Worm (Caenorhabditis elegans) whole organism, early embryonic: ENCODE results near the gene valv-1.

Experiments
- B0310.2 ChIP-seq: sonication (generic microtip); optimal IDR thresholded peaks from 2 replicates; lab custom pipeline; 2016; ENCODE audit warnings: mild to moderate bottlenecking, missing genetic modification characterization, missing compliant biosample characterization
- F13C5.2 ChIP-seq: sonication (generic microtip); optimal IDR thresholded peaks from 2 replicates; lab custom pipeline; 2017; ENCODE audit warnings: mild to moderate bottlenecking, missing genetic modification characterization, inconsistent platforms, missing compliant biosample characterization
- aly-1 ChIP-seq: sonication (generic microtip); optimal IDR thresholded peaks from 2 replicates; lab custom pipeline; 2016; ENCODE audit warnings: missing genetic modification characterization, missing compliant biosample characterization
- ama-1 ChIP-seq: fragments of 150-350 bp; optimal IDR thresholded peaks from 2 replicates; lab custom pipeline; 2014
- ceh-13 ChIP-seq: fragments of 200-800 bp; sonication (Bioruptor generic); optimal IDR thresholded peaks from 2 replicates; lab custom pipeline; 2018; ENCODE audit warnings: mild to moderate bottlenecking, missing genetic modification characterization, missing compliant biosample characterization
- ceh-36 ChIP-seq: sonication (generic microtip); optimal IDR thresholded peaks from 2 replicates; lab custom pipeline; 2016; ENCODE audit warnings: missing genetic modification characterization, inconsistent platforms, missing compliant biosample characterization
- ets-7 ChIP-seq: sonication (generic microtip); optimal IDR thresholded peaks from 2 replicates; lab custom pipeline; 2016; ENCODE audit warnings: missing genotype, missing genetic modification characterization, missing compliant biosample characterization
- flt-1 ChIP-seq: fragments of 200-800 bp; sonication (Bioruptor generic); IDR thresholded peaks from 2 replicates; pipeline ENCODE4 v1.3.6; 2022; ENCODE audit warnings: missing genetic modification characterization, missing compliant biosample characterization
- hmbx-1 ChIP-seq: sonication (generic microtip); optimal IDR thresholded peaks from 2 replicates; lab custom pipeline; 2016; ENCODE audit warnings: mild to moderate bottlenecking, missing genetic modification characterization, missing compliant biosample characterization
- hmg-4 ChIP-seq: fragments of 200-800 bp; sonication (Bioruptor generic); optimal IDR thresholded peaks from 2 replicates; lab custom pipeline; 2018; ENCODE audit warnings: mild to moderate bottlenecking, missing genetic modification characterization, missing compliant biosample characterization
- hnd-1 ChIP-seq: sonication (generic microtip); optimal IDR thresholded peaks from 2 replicates; lab custom pipeline; 2016; ENCODE audit warnings: missing genetic modification characterization, missing compliant biosample characterization
- pes-1 ChIP-seq: fragments of 200-800 bp; sonication (Bioruptor generic); IDR thresholded peaks from 2 replicates; pipeline ENCODE4 v1.3.6; 2022; ENCODE audit warnings: missing genetic modification reagents, missing genetic modification characterization, missing compliant biosample characterization
- scrt-1 ChIP-seq: fragments of 200-800 bp; sonication (Bioruptor generic); IDR thresholded peaks from 2 replicates; pipeline ENCODE4 v1.3.6; 2022; ENCODE audit warnings: missing genetic modification characterization, missing compliant biosample characterization
- sea-1 ChIP-seq: fragments of 200-800 bp; sonication (Bioruptor generic); conservative IDR thresholded peaks from 2 replicates; pipeline ENCODE4 v1.3.6; 2022; ENCODE audit warnings: missing genetic modification characterization, missing compliant biosample characterization
- tbx-11 ChIP-seq: fragments of 200-800 bp; sonication (Bioruptor generic); IDR thresholded peaks from 2 replicates; pipeline ENCODE4 v1.3.6; 2022; ENCODE audit warnings: missing genetic modification characterization, missing compliant biosample characterization
- tbx-37 ChIP-seq: fragments of 200-800 bp; sonication (Bioruptor generic); conservative IDR thresholded peaks from 2 replicates; pipeline ENCODE4 v1.3.6; 2022; ENCODE audit warnings: missing genetic modification reagents, missing genetic modification characterization, missing compliant biosample characterization
- tra-4 ChIP-seq: sonication (generic microtip); optimal IDR thresholded peaks from 2 replicates; lab custom pipeline; 2017; ENCODE audit warnings: missing genetic modification characterization, missing compliant biosample characterization

Gene valv-1

ce11 chrIV:7468638-7469037 is 23.5 kb upstream of the valv-1 start:
- TF ChIP-seq hmg-4 (GFP tag; lab: Kevin White, UChicago) (no peak), ceh-13 (no peak), flt-1 (GFP tag; lab: Robert Waterston, UW) (no peak), ama-1 (lab: Kevin White, UChicago) (no peak), pes-1 (GFP tag; lab: Robert Waterston, UW) (no peak), scrt-1 (GFP tag; lab: Robert Waterston, UW) (no peak), tra-4 (no peak), F13C5.2 (tag; lab: Kevin White, UChicago) (no peak), tbx-11 (no peak), ceh-36 (tag; lab: Kevin White, UChicago) (no peak), sea-1 (GFP tag; lab: Robert Waterston, UW) (no peak), B0310.2 (tag; lab: Kevin White, UChicago) (no peak), aly-1 (tag; lab: Kevin White, UChicago) (no peak), hnd-1 (tag; lab: Kevin White, UChicago) (no peak), hmbx-1 (no peak)

ce11 chrIV:7467170-7467569 is 22.0 kb upstream of the valv-1 start:
- TF ChIP-seq F13C5.2 (tag; lab: Kevin White, UChicago) (no peak), tbx-37 (no peak), scrt-1 (GFP tag; lab: Robert Waterston, UW) (no peak), pes-1 (GFP tag; lab: Robert Waterston, UW) (no peak), tra-4 (no peak)

- no peak for TF ChIP-seq ets-7 (tag; lab: Kevin White, UChicago)
- no peak for TF ChIP-seq F13C5.2 (tag; lab: Kevin White, UChicago)
- TF ChIP-seq hnd-1 (tag; lab: Kevin White, UChicago): no peak
- TF ChIP-seq hmbx-1: no peak
- no peak for TF ChIP-seq tbx-11
- TF ChIP-seq ceh-13: no peak
- TF ChIP-seq scrt-1 (GFP tag; lab: Robert Waterston, UW): no peak
Measured at ce11 chrIV:7465857-7466256, 20.7 kb upstream of the valv-1 start, which contains the start of gene F13B6.3. Gene F13B6.3, minus strand, starts transcription at chrIV:7465957.

ce11 chrIV:7460225-7460624 is 15.1 kb upstream of the valv-1 start, which contains the start of gene F13B6.2:
Gene F13B6.2, minus strand, starts transcription at chrIV:7460325.
- TF ChIP-seq ets-7 (tag; lab: Kevin White, UChicago): no peak
- TF ChIP-seq F13C5.2 (tag; lab: Kevin White, UChicago): no peak
- no peak for TF ChIP-seq ceh-13

- no peak for TF ChIP-seq ceh-13
- no peak for TF ChIP-seq F13C5.2 (tag; lab: Kevin White, UChicago)
- no peak for TF ChIP-seq tra-4
- no peak for TF ChIP-seq hmg-4 (GFP tag; lab: Kevin White, UChicago)
- TF ChIP-seq hnd-1 (tag; lab: Kevin White, UChicago): no peak
- TF ChIP-seq tbx-37: no peak
- no peak for TF ChIP-seq scrt-1 (GFP tag; lab: Robert Waterston, UW)
- TF ChIP-seq aly-1 (tag; lab: Kevin White, UChicago): no peak
- no peak for TF ChIP-seq pes-1 (GFP tag; lab: Robert Waterston, UW)
- no peak for TF ChIP-seq ets-7 (tag; lab: Kevin White, UChicago)
- TF ChIP-seq ama-1 (lab: Kevin White, UChicago): no peak
- TF ChIP-seq sea-1 (GFP tag; lab: Robert Waterston, UW): no peak
- TF ChIP-seq tbx-11: no peak
- TF ChIP-seq B0310.2 (tag; lab: Kevin White, UChicago): no peak
- TF ChIP-seq ceh-36 (tag; lab: Kevin White, UChicago): no peak
Measured at ce11 chrIV:7456225-7456624, 11.1 kb upstream of the valv-1 start, which contains the start of gene F13B6.1. Gene F13B6.1, plus strand, starts transcription at chrIV:7456525.

- TF ChIP-seq pes-1 (GFP tag; lab: Robert Waterston, UW): no peak
- no peak for TF ChIP-seq ets-7 (tag; lab: Kevin White, UChicago)
- TF ChIP-seq aly-1 (tag; lab: Kevin White, UChicago): no peak
- TF ChIP-seq ama-1 (lab: Kevin White, UChicago): no peak
- TF ChIP-seq tbx-37: no peak
- TF ChIP-seq ceh-36 (tag; lab: Kevin White, UChicago): no peak
Measured at ce11 chrIV:7454890-7455289, 9.8 kb upstream of the valv-1 start.

ce11 chrIV:7453661-7454159 is 8.6 kb upstream of the valv-1 start:
- no peak for TF ChIP-seq pes-1 (GFP tag; lab: Robert Waterston, UW)
- TF ChIP-seq tra-4: no peak
- TF ChIP-seq F13C5.2 (tag; lab: Kevin White, UChicago): no peak
- TF ChIP-seq ceh-13: no peak
- TF ChIP-seq hnd-1 (tag; lab: Kevin White, UChicago): no peak
- no peak for TF ChIP-seq tbx-11
- no peak for TF ChIP-seq tbx-37
- TF ChIP-seq ets-7 (tag; lab: Kevin White, UChicago): no peak
- no peak for TF ChIP-seq aly-1 (tag; lab: Kevin White, UChicago)
- TF ChIP-seq flt-1 (GFP tag; lab: Robert Waterston, UW): no peak

- TF ChIP-seq scrt-1 (GFP tag; lab: Robert Waterston, UW): no peak
- no peak for TF ChIP-seq ets-7 (tag; lab: Kevin White, UChicago)
- no peak for TF ChIP-seq hmg-4 (GFP tag; lab: Kevin White, UChicago)
- TF ChIP-seq ceh-13: no peak
- TF ChIP-seq ama-1 (lab: Kevin White, UChicago): no peak
- TF ChIP-seq aly-1 (tag; lab: Kevin White, UChicago): no peak
- TF ChIP-seq ceh-36 (tag; lab: Kevin White, UChicago): no peak
- TF ChIP-seq tbx-37: no peak
- no peak for TF ChIP-seq hmbx-1
- no peak for TF ChIP-seq tra-4
- TF ChIP-seq B0310.2 (tag; lab: Kevin White, UChicago): no peak
- TF ChIP-seq flt-1 (GFP tag; lab: Robert Waterston, UW): no peak
- TF ChIP-seq tbx-11: no peak
- no peak for TF ChIP-seq hnd-1 (tag; lab: Kevin White, UChicago)
- no peak for TF ChIP-seq sea-1 (GFP tag; lab: Robert Waterston, UW)
- no peak for TF ChIP-seq F13C5.2 (tag; lab: Kevin White, UChicago)
- no peak for TF ChIP-seq pes-1 (GFP tag; lab: Robert Waterston, UW)
Measured at ce11 chrIV:7451345-7451744, 6.2 kb upstream of the valv-1 start, which contains the start of gene tes-1. Gene tes-1, minus strand, starts transcription at chrIV:7451445.
